Worm (Caenorhabditis elegans) whole organism, L3 larva: Measurements from ENCODE around the gene B0507.2.
A peak's percentile ranks its signal among the peaks of the same experiment; 100 is the strongest.
"Not testable (repeated sequence)": the region's sequence is repeated elsewhere in the genome, so short reads cannot be mapped to it uniquely, and the experiment has no call there.

ENCODE experiments used
- R02D3.7 ChIP-seq: fragments of 150-350 bp; optimal IDR thresholded peaks from 2 replicates; lab custom pipeline; 2014; ENCODE audit warnings: missing biosample characterization, missing genetic modification characterization
- ZK546.5 ChIP-seq: sonication (generic microtip); optimal IDR thresholded peaks from 2 replicates; lab custom pipeline; 2017; ENCODE audit warnings: missing biosample characterization, missing genetic modification characterization
- ama-1 ChIP-seq: fragments of 150-350 bp; optimal IDR thresholded peaks from 2 replicates; lab custom pipeline; 2018
- ceh-16 ChIP-seq: sonication (generic microtip); optimal IDR thresholded peaks from 2 replicates; lab custom pipeline; 2017; ENCODE audit warnings: missing biosample characterization, missing genetic modification characterization
- ceh-28 ChIP-seq: fragments of 150-350 bp; optimal IDR thresholded peaks from 2 replicates; lab custom pipeline; 2014; ENCODE audit warnings: missing biosample characterization, missing genetic modification reagents, missing genetic modification characterization
- elt-1 ChIP-seq: fragments of 150-350 bp; optimal IDR thresholded peaks from 2 replicates; lab custom pipeline; 2014; ENCODE audit warnings: missing biosample characterization, missing genetic modification characterization
- elt-2 ChIP-seq: sonication (generic microtip); optimal IDR thresholded peaks from 2 replicates; lab custom pipeline; 2016; ENCODE audit warnings: missing genetic modification reagents, mild to moderate bottlenecking, missing genetic modification characterization, missing compliant biosample characterization
- elt-3 ChIP-seq, 3 experiments: fragments of 150-350 bp in 1 of 3; sonication (generic microtip) in 2 of 3; optimal IDR thresholded peaks; 2 replicates in 2 of 3; 4 replicates in 1 of 3; lab custom pipeline; 2014 to 2017; ENCODE audit warnings: missing biosample characterization in 3 of 3, missing genetic modification characterization in 3 of 3
- eor-1 ChIP-seq, 2 experiments: fragments of 150-350 bp; optimal IDR thresholded peaks; 2 replicates each; lab custom pipeline; 2014 to 2018; ENCODE audit warnings: missing biosample characterization in 2 of 2, missing genetic modification characterization in 2 of 2
- fkh-10 ChIP-seq: sonication (generic microtip); optimal IDR thresholded peaks from 2 replicates; lab custom pipeline; 2017; ENCODE audit warnings: missing biosample characterization, missing genetic modification reagents, missing genetic modification characterization
- fos-1 ChIP-seq: fragments of 150-350 bp; optimal IDR thresholded peaks from 2 replicates; lab custom pipeline; 2014; ENCODE audit warnings: missing biosample characterization, missing genetic modification characterization
- jun-1 ChIP-seq: fragments of 150-350 bp; optimal IDR thresholded peaks from 2 replicates; lab custom pipeline; 2014; ENCODE audit warnings: missing biosample characterization, missing genetic modification reagents, missing genetic modification characterization
- lin-15B ChIP-seq: fragments of 150-350 bp; optimal IDR thresholded peaks from 2 replicates; lab custom pipeline; 2014; ENCODE audit warnings: missing biosample characterization, missing genetic modification characterization
- lin-39 ChIP-seq: fragments of 150-350 bp; optimal IDR thresholded peaks from 2 replicates; lab custom pipeline; 2018; ENCODE audit warnings: missing biosample characterization, missing genetic modification reagents, missing genetic modification characterization
- lsy-12 ChIP-seq: sonication (generic microtip); optimal IDR thresholded peaks from 2 replicates; lab custom pipeline; 2016; ENCODE audit warnings: mild to moderate bottlenecking, missing genetic modification characterization, missing compliant biosample characterization
- mdl-1 ChIP-seq: fragments of 150-350 bp; optimal IDR thresholded peaks from 2 replicates; lab custom pipeline; 2014; ENCODE audit warnings: missing biosample characterization, missing genetic modification characterization
- mml-1 ChIP-seq: fragments of 150-350 bp; sonication (generic microtip); optimal IDR thresholded peaks from 3 replicates; lab custom pipeline; 2014; ENCODE audit warnings: missing biosample characterization, missing genetic modification characterization
- nfya-1 ChIP-seq: sonication (generic microtip); optimal IDR thresholded peaks from 2 replicates; lab custom pipeline; 2017; ENCODE audit warnings: missing genetic modification characterization, mild to moderate bottlenecking, missing compliant biosample characterization, antibody characterized with exemption, moderate library complexity; ENCODE audit not compliant: insufficient read depth
- nhr-11 ChIP-seq: fragments of 150-350 bp; optimal IDR thresholded peaks from 2 replicates; lab custom pipeline; 2014; ENCODE audit warnings: missing biosample characterization, missing genetic modification characterization
- nhr-12 ChIP-seq: fragments of 150-350 bp; optimal IDR thresholded peaks from 2 replicates; lab custom pipeline; 2014; ENCODE audit warnings: missing biosample characterization, missing genetic modification characterization
- nhr-23 ChIP-seq: fragments of 150-350 bp; optimal IDR thresholded peaks from 2 replicates; lab custom pipeline; 2014; ENCODE audit warnings: missing biosample characterization, missing genetic modification reagents, missing genetic modification characterization
- nhr-25 ChIP-seq: sonication (generic microtip); optimal IDR thresholded peaks from 2 replicates; lab custom pipeline; 2017; ENCODE audit warnings: missing biosample characterization, missing genetic modification characterization
- nhr-28 ChIP-seq: fragments of 150-350 bp; optimal IDR thresholded peaks from 2 replicates; lab custom pipeline; 2014; ENCODE audit warnings: missing biosample characterization, missing genetic modification characterization
- pha-4 ChIP-seq: fragments of 150-350 bp; optimal IDR thresholded peaks from 2 replicates; lab custom pipeline; 2014; ENCODE audit warnings: missing biosample characterization, missing genetic modification reagents, missing genetic modification characterization
- pqm-1 ChIP-seq: fragments of 150-350 bp; optimal IDR thresholded peaks from 2 replicates; lab custom pipeline; 2017; ENCODE audit warnings: missing biosample characterization, missing genetic modification characterization, inconsistent platforms
- skn-1 ChIP-seq: fragments of 150-350 bp; optimal IDR thresholded peaks from 2 replicates; lab custom pipeline; 2014; ENCODE audit warnings: missing biosample characterization, missing genetic modification characterization
- snpc-4 ChIP-seq: fragments of 150-350 bp; optimal IDR thresholded peaks from 2 replicates; lab custom pipeline; 2014; ENCODE audit warnings: missing biosample characterization, missing genetic modification characterization
- tbx-2 ChIP-seq: sonication (generic microtip); optimal IDR thresholded peaks from 2 replicates; lab custom pipeline; 2016; ENCODE audit warnings: mild to moderate bottlenecking, missing genetic modification characterization, missing compliant biosample characterization
- unc-39 ChIP-seq: sonication (generic microtip); optimal IDR thresholded peaks from 4 replicates; lab custom pipeline; 2017; ENCODE audit warnings: missing biosample characterization, missing genetic modification characterization
- zag-1 ChIP-seq: fragments of 150-350 bp; optimal IDR thresholded peaks from 2 replicates; lab custom pipeline; 2014; ENCODE audit warnings: missing biosample characterization, missing genetic modification characterization

B0507.2 gene

DNA sequence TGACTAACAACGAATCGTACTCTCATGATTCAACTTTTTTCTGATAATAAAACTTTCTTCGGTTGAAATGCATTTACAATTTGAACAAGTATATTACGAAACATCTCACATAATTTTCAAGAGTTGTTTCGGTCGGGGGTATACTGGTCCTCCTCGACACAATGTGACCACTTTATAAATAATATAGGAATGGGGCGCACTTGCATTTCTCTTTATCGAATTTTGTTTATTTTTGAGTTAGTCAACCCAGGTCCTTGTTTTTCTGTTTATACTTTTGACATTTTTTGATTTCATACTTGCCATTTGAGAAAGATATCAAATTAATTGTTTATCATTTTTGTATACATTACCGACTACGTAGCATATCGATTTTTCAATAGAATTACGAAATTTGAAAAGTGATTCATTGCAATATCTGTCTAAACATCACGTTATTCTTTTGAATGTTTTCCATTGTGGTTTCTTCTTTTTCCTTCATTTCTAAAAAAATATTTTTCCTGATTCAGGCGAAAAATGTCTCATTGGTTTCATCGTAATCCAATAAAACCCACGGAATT lies at the start of gene B0507.2:
Gene B0507.2, plus strand, starts transcription at position 507 of the 557 bp plus-strand sequence.
- TF ChIP-seq snpc-4 (tag; lab: Kevin White, UChicago) (peak; percentile 41), lin-15B (tag; lab: Kevin White, UChicago) (peak; percentile 40), skn-1 (tag; lab: Kevin White, UChicago) (no peak), pqm-1 (tag; lab: Kevin White, UChicago) (peak; percentile 28), pha-4 (tag; lab: Kevin White, UChicago) (peak; percentile 74), lsy-12 (tag; lab: Kevin White, UChicago) (no peak), elt-2 (tag; lab: Kevin White, UChicago) (peak; percentile 37), tbx-2 (tag; lab: Kevin White, UChicago) (no peak), ceh-28 (tag; lab: Kevin White, UChicago) (peak; percentile 29)

DNA sequence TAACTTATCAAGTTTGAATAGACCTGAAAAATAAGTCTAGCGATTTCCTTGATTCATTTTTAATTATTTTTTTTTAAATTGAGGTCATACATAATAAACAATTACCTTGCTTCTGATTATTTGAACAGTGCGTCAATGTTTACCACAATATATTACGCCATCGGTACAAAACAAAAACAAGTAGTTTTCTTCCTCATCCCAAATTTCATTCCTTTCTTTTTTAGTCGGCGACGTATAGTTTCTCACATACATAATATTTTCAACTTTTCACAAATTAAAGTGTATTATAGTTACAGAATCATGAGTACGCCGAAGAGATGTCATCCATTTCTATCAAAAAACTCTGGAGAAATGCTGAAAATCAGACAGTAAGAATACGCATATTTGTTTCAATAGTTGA lies 47.9 kb upstream of the B0507.2 start, which contains the start of gene droe-8:
Gene droe-8, plus strand, starts transcription at position 301 of the 400 bp plus-strand sequence.
- not testable (repeated sequence) for TF ChIP-seq eor-1 (tag; optimal IDR thresholded peaks at IDR 0.05; lab: Kevin White, UChicago); nhr-11 (tag; lab: Kevin White, UChicago); nfya-1 (tag; lab: Kevin White, UChicago)
- TF ChIP-seq, all 47 proteins: peak for 0; not testable (repeated sequence) for 47

DNA sequence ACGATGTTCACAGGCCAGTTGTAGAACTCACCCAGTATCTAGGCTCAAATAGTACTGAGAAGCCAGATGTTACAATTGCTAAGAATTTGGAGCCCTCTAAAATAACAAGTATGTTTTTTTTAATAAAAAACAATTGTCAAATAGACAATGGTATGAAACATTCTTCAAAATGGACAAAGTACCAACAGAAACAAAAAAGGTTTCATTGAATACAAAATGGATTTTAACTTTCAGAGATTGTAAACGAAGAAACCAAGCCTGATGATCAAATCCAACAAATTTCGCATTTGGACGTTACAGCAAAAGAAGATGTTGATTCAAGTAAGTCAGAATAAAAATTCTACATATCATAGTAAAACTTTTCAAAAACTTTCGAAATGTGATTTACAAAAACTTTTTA lies 47.1 kb upstream of the B0507.2 start, which contains the start of gene ZC196.9:
Gene ZC196.9, minus strand, starts transcription at position 101 of the 400 bp plus-strand sequence.
- TF ChIP-seq zag-1 (tag; lab: Kevin White, UChicago) = no peak
- TF ChIP-seq R02D3.7 = no peak
- no peak for TF ChIP-seq ama-1 (lab: Kevin White, UChicago)
- no peak for TF ChIP-seq mml-1 (tag; lab: Kevin White, UChicago)
- TF ChIP-seq ZK546.5 (tag; lab: Kevin White, UChicago) = no peak
- no peak for TF ChIP-seq ceh-16 (tag; lab: Kevin White, UChicago)
- no peak for TF ChIP-seq unc-39 (tag; lab: Kevin White, UChicago)
- TF ChIP-seq nhr-11 (tag; lab: Kevin White, UChicago) = no peak
- no peak for TF ChIP-seq fkh-10
- TF ChIP-seq lin-39 = no peak
- no peak for TF ChIP-seq elt-3 (tag; optimal IDR thresholded peaks at IDR 0.05; lab: Kevin White, UChicago)
- TF ChIP-seq nhr-12 (tag; lab: Kevin White, UChicago) = no peak
- TF ChIP-seq mdl-1 = no peak
- TF ChIP-seq pha-4 (tag; lab: Kevin White, UChicago) = no peak

DNA sequence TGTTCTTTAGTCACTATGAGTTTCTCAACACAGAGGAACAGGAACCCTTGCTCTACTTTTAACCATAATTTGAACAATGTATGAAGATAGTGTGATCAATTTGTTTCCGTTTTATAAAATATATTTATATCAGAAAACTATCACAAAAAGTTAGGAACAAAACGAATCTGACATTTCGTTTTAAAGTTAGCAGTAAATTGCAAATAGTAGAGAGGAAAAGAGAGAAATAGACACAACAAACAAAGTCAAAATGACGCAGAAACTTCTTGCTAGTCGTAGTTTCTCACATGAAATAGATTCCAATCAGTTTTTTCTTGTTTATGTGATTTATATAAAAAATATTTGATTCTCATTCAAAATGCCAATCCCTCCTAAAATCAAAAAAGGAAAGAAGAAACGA lies 45.0 kb upstream of the B0507.2 start, which contains the start of gene ZC196.5:
Gene ZC196.5, plus strand, starts transcription at position 301 of the 400 bp plus-strand sequence.
- TF ChIP-seq nhr-11 (tag; lab: Kevin White, UChicago) (no peak), ZK546.5 (tag; lab: Kevin White, UChicago) (no peak), lin-15B (tag; lab: Kevin White, UChicago) (no peak), nhr-23 (tag; lab: Kevin White, UChicago) (no peak), ceh-28 (tag; lab: Kevin White, UChicago) (no peak), fos-1 (tag; lab: Kevin White, UChicago) (no peak), mdl-1 (no peak), nhr-28 (no peak), tbx-2 (tag; lab: Kevin White, UChicago) (no peak), elt-1 (tag; lab: Kevin White, UChicago) (no peak), nhr-25 (no peak), pha-4 (tag; lab: Kevin White, UChicago) (no peak), pqm-1 (tag; lab: Kevin White, UChicago) (no peak)

DNA sequence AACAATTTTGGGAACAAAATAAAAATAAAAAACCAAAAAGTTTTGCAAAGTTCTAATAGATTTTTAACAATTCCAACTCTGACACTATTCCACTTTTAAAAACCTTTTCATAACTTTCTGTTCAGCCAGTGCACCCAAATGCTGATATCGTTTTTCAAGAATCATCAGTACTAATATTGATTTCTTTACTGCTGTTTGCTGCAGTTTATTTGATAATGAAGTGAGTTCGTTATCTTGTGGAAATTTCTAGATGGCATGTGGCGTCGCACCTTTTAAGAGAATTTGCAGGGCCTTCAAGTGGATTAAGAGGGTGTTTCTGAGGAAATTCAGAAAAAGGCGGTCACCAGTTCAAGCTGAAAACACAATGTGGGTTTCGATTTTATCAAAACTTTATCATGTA lies 43.1 kb upstream of the B0507.2 start:
- TF ChIP-seq zag-1 (tag; lab: Kevin White, UChicago) (no peak), elt-2 (tag; lab: Kevin White, UChicago) (peak; percentile 68)

DNA sequence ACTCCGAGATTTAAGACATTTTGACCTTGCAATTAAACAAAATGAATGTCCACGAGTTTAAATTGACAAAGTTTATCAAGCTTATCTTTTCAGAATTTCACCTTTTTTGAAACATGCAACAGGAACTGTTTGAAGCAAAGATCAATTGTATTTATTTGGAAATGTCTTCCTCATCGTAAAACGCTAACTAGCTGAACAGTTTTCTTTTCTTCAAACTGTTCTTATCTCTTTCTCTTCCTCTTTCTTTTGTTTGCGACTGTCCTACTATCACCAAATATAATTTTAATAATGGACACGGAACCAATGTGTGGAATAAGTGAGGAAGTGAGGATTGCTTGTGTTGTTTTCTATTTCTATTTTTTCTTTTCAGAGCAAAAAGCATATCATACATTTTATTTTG lies 41.2 kb upstream of the B0507.2 start, which contains the start of gene ZC196.4:
Gene ZC196.4, plus strand, starts transcription at position 173 of the 400 bp plus-strand sequence.
- peak; percentile 52 for TF ChIP-seq jun-1 (tag; lab: Kevin White, UChicago)
- peak; percentile 85 for TF ChIP-seq elt-2 (tag; lab: Kevin White, UChicago)
- TF ChIP-seq pha-4 (tag; lab: Kevin White, UChicago) = peak; percentile 15
- TF ChIP-seq ceh-28 (tag; lab: Kevin White, UChicago) = no peak
- TF ChIP-seq pqm-1 (tag; lab: Kevin White, UChicago) = peak; percentile 77
- TF ChIP-seq, all 47 proteins: peak for 4
